Worm (Caenorhabditis elegans) whole organism, young adult: ENCODE measurements around the gene ncr-1.

Experiments used
- B0336.3 ChIP-seq: fragments of 200-800 bp; sonication (Bioruptor generic); IDR thresholded peaks from 2 replicates; pipeline ENCODE4 v1.3.6; 2022; ENCODE audit warnings: missing genetic modification characterization, missing compliant biosample characterization
- C06A6.2 ChIP-seq: fragments of 200-800 bp; sonication (Bioruptor generic); conservative IDR thresholded peaks from 2 replicates; pipeline ENCODE4 v1.3.6; 2022; ENCODE audit warnings: missing genetic modification characterization, missing compliant biosample characterization
- C17E4.6 ChIP-seq: fragments of 200-800 bp; sonication (Bioruptor generic); IDR thresholded peaks from 2 replicates; pipeline ENCODE4 v1.3.6; 2022; ENCODE audit warnings: missing genetic modification reagents, missing genetic modification characterization, missing compliant biosample characterization
- F10E7.11 ChIP-seq: sonication (generic microtip); optimal IDR thresholded peaks from 2 replicates; lab custom pipeline; 2017; ENCODE audit warnings: mild to moderate bottlenecking, missing genetic modification characterization, moderate library complexity, missing compliant biosample characterization
- F22D6.2 ChIP-seq: sonication (generic microtip); optimal IDR thresholded peaks from 2 replicates; lab custom pipeline; 2016; ENCODE audit warnings: mild to moderate bottlenecking, missing genetic modification characterization, missing compliant biosample characterization
- F49E8.2 ChIP-seq: sonication (generic microtip); optimal IDR thresholded peaks from 3 replicates; lab custom pipeline; 2017; ENCODE audit warnings: missing genetic modification characterization, mild to moderate bottlenecking, missing compliant biosample characterization, antibody characterized with exemption, moderate library complexity; ENCODE audit not compliant: insufficient read depth
- F52B5.7 ChIP-seq: sonication (generic microtip); optimal IDR thresholded peaks from 2 replicates; lab custom pipeline; 2016; ENCODE audit warnings: mild to moderate bottlenecking, missing genetic modification characterization, missing compliant biosample characterization
- F55B11.4 ChIP-seq: sonication (generic microtip); optimal IDR thresholded peaks from 2 replicates; lab custom pipeline; 2016; ENCODE audit warnings: missing compliant biosample characterization, missing genetic modification characterization, borderline replicate concordance; ENCODE audit not compliant: insufficient read depth
- K11D2.4 ChIP-seq: fragments of 200-800 bp; sonication (Bioruptor generic); IDR thresholded peaks from 2 replicates; pipeline ENCODE4 v1.3.6; 2022; ENCODE audit warnings: missing genetic modification reagents, missing genetic modification characterization, missing compliant biosample characterization
- K12H6.12 ChIP-seq: fragments of 200-800 bp; sonication (Bioruptor generic); optimal IDR thresholded peaks from 2 replicates; lab custom pipeline; 2018; ENCODE audit warnings: mild to moderate bottlenecking, missing genetic modification characterization, missing compliant biosample characterization
- T07F8.4 ChIP-seq: sonication (generic microtip); optimal IDR thresholded peaks from 2 replicates; lab custom pipeline; 2016; ENCODE audit warnings: mild to moderate bottlenecking, missing genetic modification characterization, moderate library complexity, missing compliant biosample characterization
- T26A5.8 ChIP-seq: sonication (generic microtip); optimal IDR thresholded peaks from 2 replicates; lab custom pipeline; 2016; ENCODE audit warnings: missing genetic modification characterization, missing compliant biosample characterization
- Y53F4B.3 ChIP-seq: fragments of 200-800 bp; sonication (Bioruptor generic); IDR thresholded peaks from 2 replicates; pipeline ENCODE4 v1.3.6; 2022; ENCODE audit warnings: missing genetic modification reagents, missing genetic modification characterization, missing compliant biosample characterization
- aptf-3 ChIP-seq: fragments of 200-800 bp; sonication (Bioruptor generic); IDR thresholded peaks from 2 replicates; pipeline ENCODE4 v1.3.6; 2022; ENCODE audit warnings: missing genetic modification characterization, missing compliant biosample characterization
- attf-3 ChIP-seq: fragments of 200-800 bp; sonication (Bioruptor generic); conservative IDR thresholded peaks from 2 replicates; pipeline ENCODE4 v1.3.6; 2022; ENCODE audit warnings: missing genetic modification reagents, missing genetic modification characterization, missing compliant biosample characterization
- attf-5 ChIP-seq: fragments of 200-800 bp; sonication (Bioruptor generic); optimal IDR thresholded peaks from 2 replicates; lab custom pipeline; 2018; ENCODE audit warnings: mild to moderate bottlenecking, missing genetic modification characterization, missing compliant biosample characterization
- bed-1 ChIP-seq: fragments of 200-800 bp; sonication (Bioruptor generic); IDR thresholded peaks from 2 replicates; pipeline ENCODE4 v1.3.6; 2022; ENCODE audit warnings: missing genetic modification reagents, missing genetic modification characterization, missing compliant biosample characterization
- ceh-40 ChIP-seq: fragments of 200-800 bp; sonication (Bioruptor generic); IDR thresholded peaks from 2 replicates; pipeline ENCODE4 v1.3.6; 2022; ENCODE audit warnings: missing genetic modification characterization, missing compliant biosample characterization
- ceh-79 ChIP-seq: sonication (generic microtip); optimal IDR thresholded peaks from 2 replicates; lab custom pipeline; 2017; ENCODE audit warnings: mild to moderate bottlenecking, missing genetic modification characterization, missing compliant biosample characterization
- ets-4 ChIP-seq: fragments of 200-800 bp; sonication (Bioruptor generic); optimal IDR thresholded peaks from 2 replicates; lab custom pipeline; 2018; ENCODE audit warnings: mild to moderate bottlenecking, missing genetic modification characterization, missing compliant biosample characterization
- hlh-12 ChIP-seq: sonication (generic microtip); optimal IDR thresholded peaks from 2 replicates; lab custom pipeline; 2016; ENCODE audit warnings: missing genetic modification characterization, missing compliant biosample characterization
- hlh-26 ChIP-seq: fragments of 200-800 bp; sonication (Bioruptor generic); conservative IDR thresholded peaks from 2 replicates; pipeline ENCODE4 v1.3.6; 2022; ENCODE audit warnings: missing genetic modification reagents, missing genetic modification characterization, missing compliant biosample characterization
- hmg-1.2 ChIP-seq: fragments of 200-800 bp; sonication (Bioruptor generic); IDR thresholded peaks from 2 replicates; pipeline ENCODE4 v1.3.6; 2022; ENCODE audit warnings: missing genetic modification reagents, missing genetic modification characterization, missing compliant biosample characterization
- lag-1 ChIP-seq: fragments of 200-800 bp; sonication (Bioruptor generic); IDR thresholded peaks from 2 replicates; pipeline ENCODE4 v1.3.6; 2022; ENCODE audit warnings: missing genetic modification reagents, missing genetic modification characterization, missing compliant biosample characterization
- lin-26 ChIP-seq: fragments of 200-800 bp; sonication (Bioruptor generic); IDR thresholded peaks from 2 replicates; pipeline ENCODE4 v1.3.6; 2022; ENCODE audit warnings: missing genetic modification reagents, missing genetic modification characterization, missing compliant biosample characterization
- lin-35 ChIP-seq, 3 experiments: fragments of 150-350 bp in 2 of 3; sonication (generic microtip) in 1 of 3; optimal IDR thresholded peaks; 2 replicates each; lab custom pipeline; 2014 to 2018; ENCODE audit warnings: missing biosample characterization in 3 of 3, missing genetic modification characterization in 3 of 3, missing genetic modification reagents in 3 of 3
- lin-40 ChIP-seq: sonication (generic microtip); optimal IDR thresholded peaks from 2 replicates; lab custom pipeline; 2016; ENCODE audit warnings: missing genetic modification characterization, mild to moderate bottlenecking, missing compliant biosample characterization, missing genotype, missing genetic modification reagents
- lsy-27 ChIP-seq: sonication (generic microtip); optimal IDR thresholded peaks from 2 replicates; lab custom pipeline; 2017; ENCODE audit warnings: missing genetic modification characterization, mild to moderate bottlenecking, missing compliant biosample characterization, antibody characterized with exemption, missing genotype, borderline replicate concordance; ENCODE audit not compliant: insufficient read depth
- madf-8 ChIP-seq: fragments of 200-800 bp; sonication (Bioruptor generic); conservative IDR thresholded peaks from 2 replicates; pipeline ENCODE4 v1.3.6; 2022; ENCODE audit warnings: missing genetic modification reagents, missing genetic modification characterization, missing compliant biosample characterization
- mcd-1 ChIP-seq: fragments of 200-800 bp; sonication (Bioruptor generic); IDR thresholded peaks from 2 replicates; pipeline ENCODE4 v1.3.6; 2022; ENCODE audit warnings: missing genetic modification reagents, missing genetic modification characterization, missing compliant biosample characterization
- nfya-1 ChIP-seq: sonication (generic microtip); optimal IDR thresholded peaks from 2 replicates; lab custom pipeline; 2017; ENCODE audit warnings: antibody characterized with exemption, missing compliant biosample characterization, missing genetic modification characterization, borderline replicate concordance; ENCODE audit not compliant: insufficient read depth
- nfya-2 ChIP-seq: fragments of 200-800 bp; sonication (Bioruptor generic); IDR thresholded peaks from 2 replicates; pipeline ENCODE4 v1.3.6; 2022; ENCODE audit warnings: missing genetic modification reagents, missing genetic modification characterization, missing compliant biosample characterization
- nfyb-1 ChIP-seq: fragments of 200-800 bp; sonication (Bioruptor generic); IDR thresholded peaks from 2 replicates; pipeline ENCODE4 v1.3.6; 2022; ENCODE audit warnings: missing genetic modification reagents, missing genetic modification characterization, missing compliant biosample characterization
- nhr-27 ChIP-seq: fragments of 200-800 bp; sonication (Bioruptor generic); optimal IDR thresholded peaks from 2 replicates; lab custom pipeline; 2018; ENCODE audit warnings: mild to moderate bottlenecking, missing genetic modification characterization, moderate library complexity, missing compliant biosample characterization
- nhr-80 ChIP-seq: sonication (generic microtip); optimal IDR thresholded peaks from 2 replicates; lab custom pipeline; 2016; ENCODE audit warnings: missing genetic modification characterization, missing compliant biosample characterization
- rec-8 ChIP-seq, 2 experiments: sonication (generic microtip); optimal IDR thresholded peaks; 2 replicates each; lab custom pipeline; 2016; ENCODE audit warnings: mild to moderate bottlenecking in 2 of 2, missing genetic modification characterization in 2 of 2, missing genetic modification reagents in 2 of 2, missing genotype in 2 of 2, missing biosample characterization in 1 of 2, missing compliant biosample characterization in 1 of 2, moderate library complexity in 1 of 2
- sdz-38 ChIP-seq: sonication (generic microtip); optimal IDR thresholded peaks from 2 replicates; lab custom pipeline; 2016; ENCODE audit warnings: missing genotype, missing genetic modification characterization, missing compliant biosample characterization
- ztf-18 ChIP-seq: sonication (generic microtip); optimal IDR thresholded peaks from 2 replicates; lab custom pipeline; 2016; ENCODE audit warnings: missing genotype, mild to moderate bottlenecking, missing genetic modification characterization, missing compliant biosample characterization
- ztf-25 ChIP-seq: fragments of 200-800 bp; sonication (Bioruptor generic); IDR thresholded peaks from 2 replicates; pipeline ENCODE4 v1.3.6; 2022; ENCODE audit warnings: missing genetic modification reagents, missing genetic modification characterization, missing compliant biosample characterization
- ztf-28 ChIP-seq: fragments of 200-800 bp; sonication (Bioruptor generic); IDR thresholded peaks from 2 replicates; pipeline ENCODE4 v1.3.6; 2022; ENCODE audit warnings: missing genetic modification reagents, missing genetic modification characterization, missing compliant biosample characterization
- ztf-6 ChIP-seq: fragments of 200-800 bp; sonication (Bioruptor generic); IDR thresholded peaks from 2 replicates; pipeline ENCODE4 v1.3.6; 2022; ENCODE audit warnings: missing genetic modification reagents, missing genetic modification characterization, missing compliant biosample characterization

ncr-1 gene

DNA sequence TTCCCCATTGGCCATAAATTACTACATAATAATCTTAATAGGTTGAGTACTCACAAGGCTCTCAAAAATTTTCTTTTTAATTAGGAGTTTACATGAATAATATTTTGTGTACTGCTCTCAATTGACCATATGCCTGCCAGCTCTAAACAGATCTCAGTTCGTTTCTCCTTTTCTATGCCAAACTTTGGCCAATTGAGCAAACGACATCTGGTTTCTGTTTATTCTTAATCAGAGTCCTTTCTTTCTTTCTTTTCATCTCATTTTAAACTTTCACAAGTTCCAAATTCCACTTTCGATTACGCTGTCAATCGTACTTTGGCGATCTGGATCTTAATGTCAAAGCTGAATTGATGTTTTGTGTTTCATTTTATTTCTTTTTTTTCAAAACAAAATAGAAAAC lies 24.3 kb downstream of the ncr-1 start:
- TF ChIP-seq nfya-1: no peak
- no peak for TF ChIP-seq aptf-3 (GFP tag; lab: Robert Waterston, UW)
- TF ChIP-seq nfya-2: no peak
- no peak for TF ChIP-seq lsy-27 (tag; lab: Kevin White, UChicago)
- TF ChIP-seq Y53F4B.3 (GFP tag; lab: Robert Waterston, UW): no peak
- no peak for TF ChIP-seq madf-8 (GFP tag; lab: Robert Waterston, UW)
- no peak for TF ChIP-seq F22D6.2 (tag; lab: Kevin White, UChicago)
- no peak for TF ChIP-seq ztf-28 (GFP tag; lab: Robert Waterston, UW)
- no peak for TF ChIP-seq B0336.3 (GFP tag; lab: Robert Waterston, UW)
- TF ChIP-seq nfyb-1 (GFP tag; lab: Robert Waterston, UW): no peak
- TF ChIP-seq ztf-6 (GFP tag; lab: Robert Waterston, UW): no peak
- TF ChIP-seq K12H6.12: no peak
- no peak for TF ChIP-seq lin-26 (GFP tag; lab: Robert Waterston, UW)
- no peak for TF ChIP-seq bed-1 (GFP tag; lab: Robert Waterston, UW)
- no peak for TF ChIP-seq C06A6.2 (GFP tag; lab: Robert Waterston, UW)
- no peak for TF ChIP-seq ceh-79 (tag; lab: Kevin White, UChicago)
- TF ChIP-seq, all 124 proteins: peak for 0

DNA sequence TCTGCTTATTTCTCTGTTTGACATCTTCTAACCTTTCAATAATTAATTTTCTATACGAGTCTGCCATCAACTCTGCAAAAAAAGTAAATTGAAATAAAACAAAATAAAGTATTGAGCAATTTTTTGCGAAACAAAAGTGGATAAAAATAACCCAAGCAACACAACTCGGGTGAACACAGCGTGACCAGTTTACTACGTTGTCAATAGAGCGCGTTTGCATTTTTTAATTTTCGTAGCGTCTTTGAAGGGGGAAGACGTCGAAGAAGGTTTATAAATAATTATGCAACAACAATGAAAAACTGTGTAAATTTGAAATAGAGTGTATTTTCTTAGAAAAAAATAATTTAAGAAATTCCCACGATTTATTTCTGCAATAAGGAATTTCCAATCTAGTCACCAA lies 26.3 kb downstream of the ncr-1 start, which contains the start of gene atg-16.1:
TSS of gene atg-16.1 (minus strand) at position 76 of the 400 bp plus-strand sequence.
- TF ChIP-seq mcd-1 (GFP tag; lab: Robert Waterston, UW) (peak; percentile 92), lsy-27 (tag; lab: Kevin White, UChicago) (no peak), nhr-27 (tag; lab: Kevin White, UChicago) (no peak), hlh-26 (GFP tag; lab: Robert Waterston, UW) (no peak), lin-35 (GFP tag; optimal IDR thresholded peaks at IDR 0.05; lab: Kevin White, UChicago) (no peak), ztf-25 (GFP tag; lab: Robert Waterston, UW) (no peak), nhr-80 (tag; lab: Kevin White, UChicago) (peak; percentile 39), K12H6.12 (no peak), K11D2.4 (GFP tag; lab: Robert Waterston, UW) (0 out of 2 replicates have a peak, but pooled peaks have one; percentile 18), nfya-1 (no peak), hmg-1.2 (GFP tag; lab: Robert Waterston, UW) (peak; percentile 29; the same call in 1 of the 2 replicates), T26A5.8 (no peak), T07F8.4 (tag; lab: Kevin White, UChicago) (no peak), attf-3 (GFP tag; lab: Robert Waterston, UW) (no peak), attf-5 (GFP tag; lab: Kevin White, UChicago) (peak; percentile 45), ets-4 (no peak), ztf-18 (tag; lab: Kevin White, UChicago) (no peak), rec-8 (tag; optimal IDR thresholded peaks at IDR 0.05; lab: Kevin White, UChicago) (no peak), F52B5.7 (tag; lab: Kevin White, UChicago) (no peak), lag-1 (GFP tag; lab: Robert Waterston, UW) (no peak), sdz-38 (tag; lab: Kevin White, UChicago) (no peak), hlh-12 (tag; lab: Kevin White, UChicago) (no peak), F55B11.4 (tag; lab: Kevin White, UChicago) (no peak), ceh-40 (GFP tag; lab: Robert Waterston, UW) (no peak), lin-40 (tag; lab: Kevin White, UChicago) (peak; percentile 29), C17E4.6 (GFP tag; lab: Robert Waterston, UW) (no peak), F10E7.11 (tag; lab: Kevin White, UChicago) (no peak), F49E8.2 (tag; lab: Kevin White, UChicago) (no peak)
